Fruit fly (Drosophila melanogaster): Measurements from ENCODE around the gene Mtr4.

Gene Mtr4

dm6 chr2L:15768097-15768496 lies 16.0 kb downstream of the Mtr4 start, which contains the start of gene wek (continued):
- TF ChIP-seq gfzf (GFP tag; optimal IDR thresholded peaks at IDR 0.05): peak; percentile 2
- TF ChIP-seq lov (optimal IDR thresholded peaks at IDR 0.05): no peak
- no peak for TF ChIP-seq lov (GFP tag; IDR thresholded peaks at IDR 0.05)
- no peak for TF ChIP-seq vfl (GFP tag; optimal IDR thresholded peaks at IDR 0.05)
- peak; percentile 20 for TF ChIP-seq CG17186 (GFP tag; optimal IDR thresholded peaks at IDR 0.05)
- peak; percentile 85 for TF ChIP-seq CG7963 (GFP tag; IDR thresholded peaks at IDR 0.05; ENCODE audit: partially characterized antibody)
- no peak for TF ChIP-seq CG10959 (GFP tag; IDR thresholded peaks at IDR 0.05)
- TF ChIP-seq chinmo (GFP tag; IDR thresholded peaks at IDR 0.05; ENCODE audit: partially characterized antibody): peak; percentile 88; the same call in 3 of the 4 replicates
- peak; percentile 76 for TF ChIP-seq bbx (GFP tag; IDR thresholded peaks at IDR 0.05; ENCODE audit: partially characterized antibody)
- no peak for TF ChIP-seq CG33213 (GFP tag; optimal IDR thresholded peaks at IDR 0.05)
- TF ChIP-seq mld (GFP tag; IDR thresholded peaks at IDR 0.05; ENCODE audit: partially characterized antibody): peak; percentile 78
- no peak for TF ChIP-seq bigmax (GFP tag; optimal IDR thresholded peaks at IDR 0.05)
- no peak for TF ChIP-seq Dbx (GFP tag; IDR thresholded peaks at IDR 0.05)
- no peak for TF ChIP-seq Dfd (GFP tag; optimal IDR thresholded peaks at IDR 0.05)
- TF ChIP-seq CG13624 (GFP tag; optimal IDR thresholded peaks at IDR 0.05): no peak
- TF ChIP-seq fru (optimal IDR thresholded peaks at IDR 0.05): no peak
- peak; percentile 41 for TF ChIP-seq CG4617 (GFP tag; optimal IDR thresholded peaks at IDR 0.05; ENCODE audit: borderline replicate concordance)
- TF ChIP-seq Mes4 (GFP tag; optimal IDR thresholded peaks at IDR 0.05): no peak
- TF ChIP-seq Drgx (GFP tag; IDR thresholded peaks at IDR 0.05): no peak
- TF ChIP-seq CG2712 (tag; optimal IDR thresholded peaks at IDR 0.05): no peak
- peak; percentile 70; the same call in 2 of the 3 replicates for TF ChIP-seq Opbp (GFP tag; IDR thresholded peaks at IDR 0.05; ENCODE audit: partially characterized antibody)
- no peak for TF ChIP-seq CG10147 (GFP tag; optimal IDR thresholded peaks at IDR 0.05)
- TF ChIP-seq run (tag; optimal IDR thresholded peaks at IDR 0.05): no peak
- no peak for TF ChIP-seq p53 (GFP tag; optimal IDR thresholded peaks at IDR 0.05)
- TF ChIP-seq CG4360 (GFP tag; IDR thresholded peaks at IDR 0.05): no peak
- peak; percentile 20 for TF ChIP-seq YL-1 (GFP tag; optimal IDR thresholded peaks at IDR 0.05)
- TF ChIP-seq GATAe (GFP tag; conservative IDR thresholded peaks at IDR 0.05): no peak
- TF ChIP-seq CG8944 (GFP tag; optimal IDR thresholded peaks at IDR 0.05): no peak
- TF ChIP-seq inv (GFP tag; IDR thresholded peaks at IDR 0.05; ENCODE audit: partially characterized antibody): peak; percentile 53
- TF ChIP-seq dmrt99B (tag; optimal IDR thresholded peaks at IDR 0.05): no peak
- TF ChIP-seq CG16813 (GFP tag; IDR thresholded peaks at IDR 0.05; ENCODE audit: partially characterized antibody): peak; percentile 65
- TF ChIP-seq sisA (GFP tag; IDR thresholded peaks at IDR 0.05): no peak
- peak; percentile 88 for TF ChIP-seq CG34224 (GFP tag; IDR thresholded peaks at IDR 0.05; ENCODE audit: partially characterized antibody)
- TF ChIP-seq CG2199 (GFP tag; IDR thresholded peaks at IDR 0.05): no peak
- no peak for TF ChIP-seq CG3847 (GFP tag; IDR thresholded peaks at IDR 0.05)
- no peak for TF ChIP-seq Fer3 (tag; optimal IDR thresholded peaks at IDR 0.05)
- TF ChIP-seq CG15479 (GFP tag; optimal IDR thresholded peaks at IDR 0.05): no peak
- TF ChIP-seq zen2 (GFP tag; IDR thresholded peaks at IDR 0.05; ENCODE audit: partially characterized antibody): peak; percentile 79
- TF ChIP-seq br (optimal IDR thresholded peaks at IDR 0.05): no peak
- TF ChIP-seq nerfin-2 (GFP tag; IDR thresholded peaks at IDR 0.05; ENCODE audit: partially characterized antibody): peak; percentile 84
- TF ChIP-seq HLH4C (GFP tag; IDR thresholded peaks at IDR 0.05; ENCODE audit: partially characterized antibody): peak; percentile 84
- no peak for TF ChIP-seq slbo (GFP tag; IDR thresholded peaks at IDR 0.05)
- no peak for TF ChIP-seq lab (GFP tag; optimal IDR thresholded peaks at IDR 0.05)
- TF ChIP-seq ato (GFP tag; IDR thresholded peaks at IDR 0.05; ENCODE audit: partially characterized antibody): peak; percentile 68
- no peak for TF ChIP-seq ap (GFP tag; IDR thresholded peaks at IDR 0.05)
- TF ChIP-seq toy (GFP tag; IDR thresholded peaks at IDR 0.05): no peak
- TF ChIP-seq bcd (GFP tag; optimal IDR thresholded peaks at IDR 0.05): no peak
- TF ChIP-seq ems (GFP tag; optimal IDR thresholded peaks at IDR 0.05): no peak
- peak; percentile 4 to 82 for TF ChIP-seq crp (GFP tag; optimal IDR thresholded peaks at IDR 0.05)
- no peak for TF ChIP-seq tap (tag; optimal IDR thresholded peaks at IDR 0.05)
- peak; percentile 93 for TF ChIP-seq E2f2 (GFP tag; IDR thresholded peaks at IDR 0.05)
